Fruit fly (Drosophila melanogaster): Measurements from ENCODE around the gene Obp19b.

dm6 chrX:20376422-20376821 is 40.1 kb upstream of the Obp19b start, which contains the start of gene CG12679:
- no peak for TF ChIP-seq h (GFP tag; optimal IDR thresholded peaks at IDR 0.05)
- no peak for TF ChIP-seq brk (GFP tag; optimal IDR thresholded peaks at IDR 0.05)
- TF ChIP-seq sv (GFP tag; optimal IDR thresholded peaks at IDR 0.05), result no peak
- TF ChIP-seq Rel (GFP tag; optimal IDR thresholded peaks at IDR 0.05), result no peak
- no peak for TF ChIP-seq Rel (tag; optimal IDR thresholded peaks at IDR 0.05)
- TF ChIP-seq N (GFP tag; optimal IDR thresholded peaks at IDR 0.05), result no peak
- TF ChIP-seq foxo (GFP tag; optimal IDR thresholded peaks at IDR 0.05), result no peak
- no peak for TF ChIP-seq dsf (GFP tag; optimal IDR thresholded peaks at IDR 0.05; ENCODE audit: borderline replicate concordance)

All from whole organism, wandering third instar larva.